Fruit fly (Drosophila melanogaster) whole organism, prepupa: ENCODE data around the gene CG10591.

Experiments
- CG10669 ChIP-seq: fragments of 200-800 bp; sonication (Bioruptor generic); optimal IDR thresholded peaks from 3 replicates; lab custom pipeline; 2018; ENCODE audit warnings: missing biosample characterization, mild to moderate bottlenecking, missing genetic modification characterization, moderate library complexity
- Sox102F ChIP-seq: fragments of 200-800 bp; sonication (Bioruptor generic); optimal IDR thresholded peaks from 2 replicates; lab custom pipeline; 2016; ENCODE audit warnings: missing biosample characterization, mild to moderate bottlenecking, missing genetic modification characterization
- fd85E ChIP-seq: fragments of 200-800 bp; sonication (Bioruptor generic); optimal IDR thresholded peaks from 3 replicates; lab custom pipeline; 2016; ENCODE audit warnings: missing biosample characterization, missing genetic modification characterization

dm6 chr3L:5576543-5576942 lies 22.9 kb downstream of the CG10591 start:
- TF ChIP-seq fd85E (GFP tag; lab: Kevin White, UChicago) = no peak
- TF ChIP-seq CG10669 (GFP tag; lab: Kevin White, UChicago) = no peak
- TF ChIP-seq Sox102F (GFP tag; lab: Kevin White, UChicago) = no peak
